Worm (Caenorhabditis elegans): ENCODE measurements around the gene mab-5.
A peak's percentile ranks its signal among the peaks of the same experiment; 100 is the strongest.

- peak; percentile 85 for TF ChIP-seq cog-1 (tag; optimal IDR thresholded peaks at IDR 0.05)
- TF ChIP-seq flt-1 (GFP tag; IDR thresholded peaks at IDR 0.05), result peak; percentile 28; the same call in 1 of the 2 replicates
These were observed 53.7 kb downstream of the mab-5 start, which contains the start of gene ZK112.4 for ce11 chrIII:7729534-7730061.

All from whole organism, midembryonic.